Fruit fly (Drosophila melanogaster): ENCODE data around the gene emc.
A peak's percentile ranks its signal among the peaks of the same experiment; 100 is the strongest.

Gene emc

dm6 chr3L:725527-726191 lies 23.5 kb upstream of the emc start (continued):
- peak; percentile 75 for TF ChIP-seq ttk (GFP tag; IDR thresholded peaks at IDR 0.05)
- TF ChIP-seq chinmo (GFP tag; IDR thresholded peaks at IDR 0.05; ENCODE audit: partially characterized antibody), result no peak
- peak; percentile 74 for TF ChIP-seq CG7786 (GFP tag; optimal IDR thresholded peaks at IDR 0.05)
- TF ChIP-seq B-H1 (GFP tag; IDR thresholded peaks at IDR 0.05), result 0 out of 3 replicates have a peak, but pooled peaks have one; percentile 29
- TF ChIP-seq dimm (GFP tag; IDR thresholded peaks at IDR 0.05), result 0 out of 2 replicates have a peak, but pooled peaks have one; percentile 29
- TF ChIP-seq D19A (tag; optimal IDR thresholded peaks at IDR 0.05), result peak; percentile 83
- no peak for TF ChIP-seq HLHmδ (GFP tag; optimal IDR thresholded peaks at IDR 0.05)
- no peak for TF ChIP-seq CG13287 (GFP tag; IDR thresholded peaks at IDR 0.05; ENCODE audit: partially characterized antibody)
- no peak for TF ChIP-seq CG34224 (GFP tag; IDR thresholded peaks at IDR 0.05; ENCODE audit: partially characterized antibody)
- TF ChIP-seq ind (GFP tag; optimal IDR thresholded peaks at IDR 0.05), result peak; percentile 31
- TF ChIP-seq al (GFP tag; IDR thresholded peaks at IDR 0.05), result no peak
- TF ChIP-seq toy (GFP tag; IDR thresholded peaks at IDR 0.05), result no peak
- TF ChIP-seq Ets65A (GFP tag), result peak; percentile 98
- peak; percentile 43 for TF ChIP-seq Bdp1 (GFP tag; optimal IDR thresholded peaks at IDR 0.05)
- TF ChIP-seq CG3847 (GFP tag; IDR thresholded peaks at IDR 0.05), result peak; percentile 21; the same call in 1 of the 2 replicates
- TF ChIP-seq Tbp (GFP tag; optimal IDR thresholded peaks at IDR 0.05), result no peak
- no peak for TF ChIP-seq CG43689 (GFP tag; IDR thresholded peaks at IDR 0.05)
- peak; percentile 4 for TF ChIP-seq CG10565 (GFP tag; optimal IDR thresholded peaks at IDR 0.05)
- peak; percentile 81 for TF ChIP-seq kni (GFP tag; optimal IDR thresholded peaks at IDR 0.05)
- TF ChIP-seq PHDP (tag; optimal IDR thresholded peaks at IDR 0.05), result peak; percentile 51
- no peak for TF ChIP-seq zfh2 (GFP tag; optimal IDR thresholded peaks at IDR 0.05)
- TF ChIP-seq CkIIα-i1 (GFP tag; IDR thresholded peaks at IDR 0.05), result no peak
- TF ChIP-seq CG6854 (GFP tag; optimal IDR thresholded peaks at IDR 0.05), result no peak
- TF ChIP-seq ems (GFP tag; optimal IDR thresholded peaks at IDR 0.05), result peak; percentile 52
- TF ChIP-seq Fer1 (GFP tag; optimal IDR thresholded peaks at IDR 0.05), result no peak
- peak; percentile 39 for TF ChIP-seq CG2116 (GFP tag; optimal IDR thresholded peaks at IDR 0.05)
- TF ChIP-seq CG13123 (GFP tag; optimal IDR thresholded peaks at IDR 0.05), result peak; percentile 73
- TF ChIP-seq CG17912 (GFP tag; optimal IDR thresholded peaks at IDR 0.05), result no peak
- TF ChIP-seq pzg (GFP tag; optimal IDR thresholded peaks at IDR 0.05), result no peak
- TF ChIP-seq CG15073 (GFP tag; optimal IDR thresholded peaks at IDR 0.05), result no peak
- peak; percentile 90 for TF ChIP-seq crol (GFP tag; IDR thresholded peaks at IDR 0.05)
- TF ChIP-seq Nf-YA (GFP tag; IDR thresholded peaks at IDR 0.05), result no peak
- peak; percentile 87 for TF ChIP-seq CG8089 (GFP tag; optimal IDR thresholded peaks at IDR 0.05)
- no peak for TF ChIP-seq Dbx (GFP tag; IDR thresholded peaks at IDR 0.05)
- TF ChIP-seq CG13894 (tag; optimal IDR thresholded peaks at IDR 0.05), result no peak
- TF ChIP-seq CG5245 (GFP tag; optimal IDR thresholded peaks at IDR 0.05), result peak; percentile 91
- TF ChIP-seq CG5953 (GFP tag; IDR thresholded peaks at IDR 0.05), result no peak
- TF ChIP-seq Neu2 (GFP tag; optimal IDR thresholded peaks at IDR 0.05; ENCODE audit: borderline replicate concordance), result peak; percentile 59
- TF ChIP-seq ci (GFP tag; IDR thresholded peaks at IDR 0.05), result peak; percentile 89
- TF ChIP-seq CG34376 (GFP tag; optimal IDR thresholded peaks at IDR 0.05), result no peak
- no peak for TF ChIP-seq hkb (optimal IDR thresholded peaks at IDR 0.05)
- peak; percentile 80 for TF ChIP-seq hkb (GFP tag; IDR thresholded peaks at IDR 0.05)
- TF ChIP-seq pb (GFP tag; optimal IDR thresholded peaks at IDR 0.05), result peak; percentile 50
- peak in 1 of 2 experiments; percentile 11 for TF ChIP-seq crp (GFP tag; optimal IDR thresholded peaks at IDR 0.05)
- peak; percentile 93 for TF ChIP-seq CG9727 (GFP tag; optimal IDR thresholded peaks at IDR 0.05)
- no peak for TF ChIP-seq CG11247 (GFP tag; IDR thresholded peaks at IDR 0.05)
- peak; percentile 61 for TF ChIP-seq nerfin-1 (tag; optimal IDR thresholded peaks at IDR 0.05)
- peak; percentile 89 for TF ChIP-seq croc (GFP tag; conservative IDR thresholded peaks at IDR 0.05)
- TF ChIP-seq CG7839 (tag; optimal IDR thresholded peaks at IDR 0.05), result peak; percentile 78
- TF ChIP-seq CG9797 (GFP tag; optimal IDR thresholded peaks at IDR 0.05), result no peak
- TF ChIP-seq TFAM (GFP tag; optimal IDR thresholded peaks at IDR 0.05), result peak; percentile 74
